Worm (Caenorhabditis elegans): ENCODE measurements around the gene fbxa-144.

ce11 chrV:16159594-16159993 lies 27.0 kb upstream of the fbxa-144 start, which contains the start of gene F10A3.17:
- no peak for TF ChIP-seq ama-1 (optimal IDR thresholded peaks at IDR 0.05)
- no peak for TF ChIP-seq F10B5.3 (tag; optimal IDR thresholded peaks at IDR 0.05)
- no peak for TF ChIP-seq ZK546.5 (tag; optimal IDR thresholded peaks at IDR 0.05)
- TF ChIP-seq nhr-11 (tag; optimal IDR thresholded peaks at IDR 0.05): no peak
- TF ChIP-seq ceh-28 (tag; optimal IDR thresholded peaks at IDR 0.05): no peak
- TF ChIP-seq aha-1 (tag): no peak
- TF ChIP-seq fkh-10 (GFP tag; optimal IDR thresholded peaks at IDR 0.05): no peak
- no peak for TF ChIP-seq lin-15B (tag; optimal IDR thresholded peaks at IDR 0.05)
- no peak for TF ChIP-seq snpc-4 (tag; optimal IDR thresholded peaks at IDR 0.05)
- TF ChIP-seq aly-2 (tag; optimal IDR thresholded peaks at IDR 0.05): no peak
- no peak for TF ChIP-seq sdz-12 (GFP tag; optimal IDR thresholded peaks at IDR 0.05)
- TF ChIP-seq nhr-77 (tag; optimal IDR thresholded peaks at IDR 0.05): no peak
- no peak for TF ChIP-seq Y75B8A.6 (GFP tag; IDR thresholded peaks at IDR 0.05)

Data from whole organism, L4 larva.